Worm (Caenorhabditis elegans) whole organism, L2 larva: ENCODE results near the gene lgc-53.

Experiments used
- nhr-237 ChIP-seq: fragments of 150-350 bp; optimal IDR thresholded peaks from 2 replicates; lab custom pipeline; 2014; ENCODE audit warnings: missing biosample characterization, missing genetic modification characterization
- nhr-25 ChIP-seq: fragments of 150-350 bp; sonication (generic microtip); optimal IDR thresholded peaks from 3 replicates; lab custom pipeline; 2014; ENCODE audit warnings: missing biosample characterization, missing genetic modification characterization
- zag-1 ChIP-seq: fragments of 150-350 bp; optimal IDR thresholded peaks from 2 replicates; lab custom pipeline; 2014; ENCODE audit warnings: missing biosample characterization, missing genetic modification characterization

DNA sequence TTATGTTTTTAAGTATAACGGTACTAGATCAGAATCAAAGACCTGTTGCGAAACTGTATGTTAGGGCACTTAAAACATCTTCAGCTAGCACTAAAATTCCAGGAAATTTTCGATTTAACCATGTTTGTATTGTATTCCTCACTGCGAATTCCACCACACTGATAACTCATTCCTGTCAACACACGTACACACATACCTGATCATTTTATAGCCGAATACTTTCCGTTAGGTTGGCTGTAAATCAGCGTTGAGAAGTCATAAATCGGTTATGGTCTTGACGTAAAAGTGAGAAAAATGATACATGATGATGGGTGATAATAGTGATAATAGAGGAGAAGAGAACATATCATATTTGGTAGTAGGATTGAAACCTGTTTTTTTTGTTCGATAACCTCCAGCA, 35.8 kb upstream of the lgc-53 start:
- no peak for TF ChIP-seq zag-1 (tag; lab: Kevin White, UChicago)
- no peak for TF ChIP-seq nhr-25 (tag; lab: Kevin White, UChicago)
- no peak for TF ChIP-seq nhr-237 (tag; lab: Kevin White, UChicago)
